Worm (Caenorhabditis elegans): ENCODE measurements around the gene srg-4.

DNA sequence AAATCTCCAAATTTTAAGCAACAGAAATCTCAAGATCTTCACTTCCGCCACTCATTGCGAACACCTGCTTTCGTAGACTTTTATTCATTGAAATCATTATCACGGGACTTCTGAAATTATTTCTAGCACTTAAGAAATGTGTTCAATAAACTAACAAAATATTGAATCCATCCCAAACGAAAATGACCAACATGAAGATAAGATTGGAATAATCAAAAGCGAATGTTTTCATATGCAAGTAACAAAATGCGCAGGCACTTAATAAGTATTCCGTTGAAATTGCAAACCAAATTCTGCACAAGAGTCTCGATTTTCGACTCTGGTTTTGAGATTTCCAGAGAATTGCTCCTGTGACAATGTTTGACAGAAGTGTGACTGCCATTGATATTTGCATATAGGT lies 2.6 kb upstream of the srg-4 start, which contains the start of gene srg-5:
- TF ChIP-seq unc-62 (GFP tag; optimal IDR thresholded peaks at IDR 0.05): no peak
- no peak for TF ChIP-seq nhr-28 (tag; optimal IDR thresholded peaks at IDR 0.05)
- TF ChIP-seq unc-120 (tag; optimal IDR thresholded peaks at IDR 0.05; ENCODE audit: poor library complexity, severe bottlenecking): no peak
